Fruit fly (Drosophila melanogaster): ENCODE results near the gene Pgant2.

dm6 chr2L:3452286-3452685 lies 25.8 kb upstream of the Pgant2 start, which contains the start of gene CG12795:
- TF ChIP-seq CG9139 (GFP tag; optimal IDR thresholded peaks at IDR 0.05) (no peak), spab (GFP tag; optimal IDR thresholded peaks at IDR 0.05) (no peak), CG32006 (GFP tag; optimal IDR thresholded peaks at IDR 0.05) (no peak), acj6 (GFP tag; optimal IDR thresholded peaks at IDR 0.05) (no peak), CG16779 (tag; optimal IDR thresholded peaks at IDR 0.05) (no peak), dac (GFP tag; optimal IDR thresholded peaks at IDR 0.05) (no peak), CG6163 (GFP tag; IDR thresholded peaks at IDR 0.05) (no peak), net (GFP tag; optimal IDR thresholded peaks at IDR 0.05) (no peak), Sox15 (GFP tag; optimal IDR thresholded peaks at IDR 0.05) (no peak), Eip93F (GFP tag; optimal IDR thresholded peaks at IDR 0.05) (no peak), Sox102F (GFP tag; optimal IDR thresholded peaks at IDR 0.05) (no peak), CG6276 (GFP tag; optimal IDR thresholded peaks at IDR 0.05) (no peak), CG6854 (GFP tag; optimal IDR thresholded peaks at IDR 0.05) (peak; percentile 6)
